Worm (Caenorhabditis elegans) whole organism, L2 larva: ENCODE results near the gene F59B2.8.

Experiments
- C34F6.9 ChIP-seq: fragments of 150-350 bp; optimal IDR thresholded peaks from 2 replicates; lab custom pipeline; 2014; ENCODE audit warnings: missing biosample characterization, missing genetic modification characterization
- F13H6.1 ChIP-seq: sonication (generic microtip); optimal IDR thresholded peaks from 2 replicates; lab custom pipeline; 2016; ENCODE audit warnings: missing genetic modification characterization, missing compliant biosample characterization
- R02D3.7 ChIP-seq: fragments of 150-350 bp; optimal IDR thresholded peaks from 2 replicates; lab custom pipeline; 2014; ENCODE audit warnings: missing biosample characterization, missing genetic modification characterization
- Y55F3AM.14 ChIP-seq: fragments of 200-800 bp; sonication (Bioruptor generic); optimal IDR thresholded peaks from 2 replicates; lab custom pipeline; 2018; ENCODE audit warnings: mild to moderate bottlenecking, missing genetic modification characterization, missing compliant biosample characterization
- ZK546.5 ChIP-seq: sonication (generic microtip); optimal IDR thresholded peaks from 2 replicates; lab custom pipeline; 2017; ENCODE audit warnings: missing biosample characterization, missing genetic modification characterization
- alr-1 ChIP-seq: fragments of 150-350 bp; optimal IDR thresholded peaks from 2 replicates; lab custom pipeline; 2014; ENCODE audit warnings: missing biosample characterization, missing genetic modification characterization
- aly-2 ChIP-seq: fragments of 150-350 bp; optimal IDR thresholded peaks from 2 replicates; lab custom pipeline; 2014; ENCODE audit warnings: missing biosample characterization, missing genetic modification characterization
- ama-1 ChIP-seq: fragments of 150-350 bp; optimal IDR thresholded peaks from 2 replicates; lab custom pipeline; 2018; ENCODE audit warnings: inconsistent platforms
- blmp-1 ChIP-seq: sonication (generic microtip); optimal IDR thresholded peaks from 2 replicates; lab custom pipeline; 2017; ENCODE audit warnings: missing genetic modification characterization, mild to moderate bottlenecking, missing compliant biosample characterization, antibody characterized with exemption, moderate library complexity; ENCODE audit not compliant: insufficient read depth
- ceh-16 ChIP-seq: fragments of 150-350 bp; optimal IDR thresholded peaks from 2 replicates; lab custom pipeline; 2014; ENCODE audit warnings: missing biosample characterization, missing genetic modification characterization
- crh-2 ChIP-seq: sonication (generic microtip); optimal IDR thresholded peaks from 2 replicates; lab custom pipeline; 2017; ENCODE audit warnings: missing biosample characterization, missing genetic modification characterization
- dmd-4 ChIP-seq: sonication (generic microtip); optimal IDR thresholded peaks from 2 replicates; lab custom pipeline; 2017; ENCODE audit warnings: missing biosample characterization, missing genetic modification characterization
- elt-1 ChIP-seq: fragments of 150-350 bp; optimal IDR thresholded peaks from 2 replicates; lab custom pipeline; 2014; ENCODE audit warnings: missing biosample characterization, missing genetic modification characterization
- elt-3 ChIP-seq: sonication (generic microtip); optimal IDR thresholded peaks from 2 replicates; lab custom pipeline; 2017; ENCODE audit warnings: missing biosample characterization, missing genetic modification characterization
- fos-1 ChIP-seq: fragments of 150-350 bp; optimal IDR thresholded peaks from 2 replicates; lab custom pipeline; 2014; ENCODE audit warnings: missing biosample characterization, missing genetic modification characterization
- lin-11 ChIP-seq: fragments of 150-350 bp; sonication (generic microtip); optimal IDR thresholded peaks from 2 replicates; lab custom pipeline; 2014; ENCODE audit warnings: missing biosample characterization, missing genetic modification characterization, inconsistent platforms, mixed read lengths
- lin-13 ChIP-seq: fragments of 150-350 bp; optimal IDR thresholded peaks from 2 replicates; lab custom pipeline; 2014; ENCODE audit warnings: missing biosample characterization, missing genetic modification reagents, missing genetic modification characterization
- lin-39 ChIP-seq: fragments of 150-350 bp; optimal IDR thresholded peaks from 2 replicates; lab custom pipeline; 2014; ENCODE audit warnings: missing biosample characterization, missing genetic modification reagents, missing genetic modification characterization
- lsy-2 ChIP-seq, 2 experiments: fragments of 150-350 bp in 1 of 2; sonication (generic microtip) in 1 of 2; optimal IDR thresholded peaks; 2 replicates each; lab custom pipeline; 2014 to 2017; ENCODE audit warnings: missing biosample characterization in 2 of 2, missing genetic modification characterization in 2 of 2
- mab-5 ChIP-seq: fragments of 150-350 bp; optimal IDR thresholded peaks from 2 replicates; lab custom pipeline; 2014; ENCODE audit warnings: missing biosample characterization, missing genetic modification characterization
- mbf-1 ChIP-seq: sonication (generic microtip); optimal IDR thresholded peaks from 2 replicates; lab custom pipeline; 2017; ENCODE audit warnings: missing biosample characterization, missing genetic modification characterization
- mdl-1 ChIP-seq, 2 experiments: fragments of 150-350 bp in 1 of 2; sonication (generic microtip) in 1 of 2; optimal IDR thresholded peaks; 2 replicates each; lab custom pipeline; 2017; ENCODE audit warnings: missing biosample characterization in 2 of 2, missing genetic modification characterization in 2 of 2
- nhr-129 ChIP-seq: fragments of 150-350 bp; optimal IDR thresholded peaks from 2 replicates; lab custom pipeline; 2014; ENCODE audit warnings: missing biosample characterization, missing genetic modification characterization
- nhr-21 ChIP-seq: fragments of 150-350 bp; optimal IDR thresholded peaks from 2 replicates; lab custom pipeline; 2014; ENCODE audit warnings: missing biosample characterization, missing genetic modification characterization
- nhr-237 ChIP-seq: fragments of 150-350 bp; optimal IDR thresholded peaks from 2 replicates; lab custom pipeline; 2014; ENCODE audit warnings: missing biosample characterization, missing genetic modification characterization
- nhr-6 ChIP-seq: fragments of 150-350 bp; optimal IDR thresholded peaks from 2 replicates; lab custom pipeline; 2014; ENCODE audit warnings: missing biosample characterization, missing genetic modification characterization
- nhr-77 ChIP-seq: fragments of 150-350 bp; optimal IDR thresholded peaks from 2 replicates; lab custom pipeline; 2014; ENCODE audit warnings: missing biosample characterization, missing genetic modification characterization
- sma-3 ChIP-seq: sonication (generic microtip); optimal IDR thresholded peaks from 2 replicates; lab custom pipeline; 2016; ENCODE audit warnings: missing genetic modification reagents, missing genetic modification characterization, missing compliant biosample characterization
- sma-9 ChIP-seq, 2 experiments: fragments of 150-350 bp in 1 of 2; sonication (generic microtip) in 1 of 2; optimal IDR thresholded peaks; 2 replicates each; lab custom pipeline; 2014 to 2016; ENCODE audit warnings: missing genetic modification characterization in 2 of 2, mild to moderate bottlenecking in 1 of 2, missing biosample characterization in 1 of 2, missing compliant biosample characterization in 1 of 2, missing genetic modification reagents in 1 of 2, moderate library complexity in 1 of 2
- snpc-4 ChIP-seq: fragments of 150-350 bp; optimal IDR thresholded peaks from 2 replicates; lab custom pipeline; 2014; ENCODE audit warnings: missing biosample characterization, missing genetic modification characterization
- unc-55 ChIP-seq: fragments of 150-350 bp; sonication (generic microtip); optimal IDR thresholded peaks from 3 replicates; lab custom pipeline; 2014; ENCODE audit warnings: missing biosample characterization, missing genetic modification reagents, missing genetic modification characterization
- unc-62 ChIP-seq: fragments of 150-350 bp; optimal IDR thresholded peaks from 2 replicates; lab custom pipeline; 2014; ENCODE audit warnings: missing biosample characterization, missing genetic modification reagents, missing genetic modification characterization
- zag-1 ChIP-seq: fragments of 150-350 bp; optimal IDR thresholded peaks from 2 replicates; lab custom pipeline; 2014; ENCODE audit warnings: missing biosample characterization, missing genetic modification characterization
- ztf-11 ChIP-seq: sonication (generic microtip); optimal IDR thresholded peaks from 2 replicates; lab custom pipeline; 2017; ENCODE audit warnings: missing biosample characterization, missing genetic modification characterization
- ztf-4 ChIP-seq: fragments of 150-350 bp; optimal IDR thresholded peaks from 2 replicates; lab custom pipeline; 2014; ENCODE audit warnings: missing biosample characterization, missing genetic modification characterization

F59B2.8 gene

ce11 chrIII:9035037-9035436 is 25.0 kb upstream of the F59B2.8 start:
- TF ChIP-seq snpc-4 (tag; lab: Kevin White, UChicago) = no peak
- peak; percentile 33 for TF ChIP-seq crh-2
- peak; percentile 75 for TF ChIP-seq fos-1 (tag; lab: Kevin White, UChicago)

ce11 chrIII:9034133-9034532 is 24.1 kb upstream of the F59B2.8 start:
- TF ChIP-seq F13H6.1 (tag; lab: Kevin White, UChicago) (no peak), nhr-6 (tag; lab: Kevin White, UChicago) (no peak), mab-5 (tag; lab: Kevin White, UChicago) (no peak), fos-1 (tag; lab: Kevin White, UChicago) (peak; percentile 48), elt-3 (tag; lab: Kevin White, UChicago) (no peak), snpc-4 (tag; lab: Kevin White, UChicago) (no peak)

- TF ChIP-seq ztf-11 (no peak), lsy-2 (tag; optimal IDR thresholded peaks at IDR 0.05; lab: Kevin White, UChicago) (peak in 1 of 2 experiments; percentile 4), fos-1 (tag; lab: Kevin White, UChicago) (peak; percentile 45), mbf-1 (no peak)
These were observed 20.8 kb upstream of the F59B2.8 start for ce11 chrIII:9030818-9031217.

- TF ChIP-seq lin-39 = no peak
- no peak for TF ChIP-seq blmp-1
- no peak for TF ChIP-seq fos-1 (tag; lab: Kevin White, UChicago)
- no peak for TF ChIP-seq ama-1 (lab: Kevin White, UChicago)
- no peak for TF ChIP-seq lin-11 (tag; lab: Kevin White, UChicago)
- TF ChIP-seq Y55F3AM.14 = no peak
- no peak for TF ChIP-seq R02D3.7 (tag; lab: Kevin White, UChicago)
- TF ChIP-seq alr-1 = no peak
- TF ChIP-seq F13H6.1 (tag; lab: Kevin White, UChicago) = no peak
- no peak for TF ChIP-seq unc-62 (GFP tag; lab: Kevin White, UChicago)
- TF ChIP-seq mbf-1 = no peak
- TF ChIP-seq nhr-237 = no peak
- TF ChIP-seq lsy-2 (tag; optimal IDR thresholded peaks at IDR 0.05; lab: Kevin White, UChicago) = no peak
- TF ChIP-seq sma-9 (GFP tag; optimal IDR thresholded peaks at IDR 0.05; lab: Kevin White, UChicago) = no peak
- TF ChIP-seq sma-9 (tag; optimal IDR thresholded peaks at IDR 0.05; lab: Kevin White, UChicago) = no peak
- TF ChIP-seq unc-55 (GFP tag; lab: Kevin White, UChicago) = no peak
- TF ChIP-seq aly-2 = no peak
- no peak for TF ChIP-seq C34F6.9 (tag; lab: Kevin White, UChicago)
These were observed 17.0 kb upstream of the F59B2.8 start, which contains the start of gene F59B2.13 for ce11 chrIII:9026951-9027350. F59B2.13 (minus strand) TSS chrIII:9027051.

ce11 chrIII:9023601-9024000 is 13.6 kb upstream of the F59B2.8 start:
- no peak for TF ChIP-seq elt-1 (tag; lab: Kevin White, UChicago)
- TF ChIP-seq, all 48 proteins: peak for 0

ce11 chrIII:9022535-9022934 is 12.5 kb upstream of the F59B2.8 start, which contains the start of gene F59B2.14:
F59B2.14 (minus strand) TSS chrIII:9022635.
- TF ChIP-seq alr-1 (no peak), fos-1 (tag; lab: Kevin White, UChicago) (no peak), lin-13 (GFP tag; lab: Kevin White, UChicago) (no peak), ZK546.5 (tag; lab: Kevin White, UChicago) (no peak), zag-1 (tag; lab: Kevin White, UChicago) (no peak), ztf-4 (tag; lab: Kevin White, UChicago) (no peak), nhr-77 (tag; lab: Kevin White, UChicago) (no peak), nhr-129 (tag; lab: Kevin White, UChicago) (no peak), nhr-21 (tag; lab: Kevin White, UChicago) (no peak), ceh-16 (tag; lab: Kevin White, UChicago) (no peak), elt-1 (tag; lab: Kevin White, UChicago) (no peak), mdl-1 (tag; optimal IDR thresholded peaks at IDR 0.05; lab: Kevin White, UChicago) (no peak), R02D3.7 (tag; lab: Kevin White, UChicago) (no peak), elt-3 (tag; lab: Kevin White, UChicago) (no peak), blmp-1 (no peak), lsy-2 (tag; optimal IDR thresholded peaks at IDR 0.05; lab: Kevin White, UChicago) (no peak), sma-3 (GFP tag; lab: Kevin White, UChicago) (no peak), dmd-4 (tag; lab: Kevin White, UChicago) (no peak)
